Worm (Caenorhabditis elegans): Measurements from ENCODE around the gene Y49F6B.2.

ce11 chrII:3458209-3458608, 44.6 kb upstream of the Y49F6B.2 start, which contains the start of the genes C16C8.26 and C16C8.19:
- no peak for TF ChIP-seq sea-2 (GFP tag; optimal IDR thresholded peaks at IDR 0.05)
- no peak for TF ChIP-seq nfya-1 (tag; optimal IDR thresholded peaks at IDR 0.05; ENCODE audit: insufficient read depth)
- TF ChIP-seq jun-1 (tag; optimal IDR thresholded peaks at IDR 0.05), result no peak
- TF ChIP-seq tbx-2 (tag; optimal IDR thresholded peaks at IDR 0.05), result no peak
- TF ChIP-seq mdl-1 (tag; optimal IDR thresholded peaks at IDR 0.05), result no peak
- TF ChIP-seq nhr-67 (tag; optimal IDR thresholded peaks at IDR 0.05), result no peak
- TF ChIP-seq egl-5 (tag; optimal IDR thresholded peaks at IDR 0.05), result no peak
- no peak for TF ChIP-seq elt-3 (tag; optimal IDR thresholded peaks at IDR 0.05)
- TF ChIP-seq nhr-11 (tag; optimal IDR thresholded peaks at IDR 0.05), result no peak

All from whole organism, L3 larva.